Worm (Caenorhabditis elegans) whole organism, L4 larva: ENCODE measurements around the gene C34C12.9.

Experiments
- F44E2.7 ChIP-seq: fragments of 200-800 bp; sonication (Bioruptor generic); IDR thresholded peaks from 2 replicates; pipeline ENCODE4 v2.1.2; 2022; ENCODE audit warnings: missing genetic modification characterization, missing compliant biosample characterization
- T26A8.4 ChIP-seq: fragments of 200-800 bp; sonication (Bioruptor generic); IDR thresholded peaks from 2 replicates; pipeline ENCODE4 v1.3.6; 2022; ENCODE audit warnings: missing genetic modification characterization, missing compliant biosample characterization
- Y75B8A.6 ChIP-seq: fragments of 200-800 bp; sonication (Bioruptor generic); IDR thresholded peaks from 2 replicates; pipeline ENCODE4 v1.3.6; 2022; ENCODE audit warnings: missing genetic modification reagents, missing genetic modification characterization, missing compliant biosample characterization
- arid-1 ChIP-seq: fragments of 200-800 bp; sonication (Bioruptor generic); conservative IDR thresholded peaks from 2 replicates; pipeline ENCODE4 v1.3.6; 2022; ENCODE audit warnings: missing genetic modification reagents, missing genetic modification characterization, missing compliant biosample characterization
- dmd-9 ChIP-seq: fragments of 200-800 bp; sonication (Bioruptor generic); IDR thresholded peaks from 2 replicates; pipeline ENCODE4 v1.3.6; 2022; ENCODE audit warnings: missing genetic modification reagents, missing genetic modification characterization, missing compliant biosample characterization
- duxl-1 ChIP-seq: sonication (generic microtip); optimal IDR thresholded peaks from 2 replicates; lab custom pipeline; 2016; ENCODE audit warnings: mild to moderate bottlenecking, missing genetic modification characterization, moderate library complexity, missing compliant biosample characterization; ENCODE audit not compliant: poor library complexity
- egl-43 ChIP-seq: fragments of 200-800 bp; sonication (Bioruptor generic); IDR thresholded peaks from 2 replicates; pipeline ENCODE4 v1.3.6; 2022; ENCODE audit warnings: missing genetic modification reagents, missing genetic modification characterization, missing compliant biosample characterization
- gei-8 ChIP-seq: fragments of 200-800 bp; sonication (Bioruptor generic); optimal IDR thresholded peaks from 2 replicates; lab custom pipeline; 2018; ENCODE audit warnings: mild to moderate bottlenecking, missing genetic modification characterization, missing compliant biosample characterization
- hlh-11 ChIP-seq: fragments of 200-800 bp; sonication (Bioruptor generic); optimal IDR thresholded peaks from 2 replicates; lab custom pipeline; 2018; ENCODE audit warnings: mild to moderate bottlenecking, missing genetic modification characterization, missing compliant biosample characterization
- lin-1 ChIP-seq: fragments of 200-800 bp; sonication (Bioruptor generic); IDR thresholded peaks from 2 replicates; pipeline ENCODE4 v1.3.6; 2022; ENCODE audit warnings: missing genetic modification reagents, missing genetic modification characterization, missing compliant biosample characterization
- lin-13 ChIP-seq: fragments of 150-350 bp; optimal IDR thresholded peaks from 2 replicates; lab custom pipeline; 2014; ENCODE audit warnings: missing biosample characterization, missing genetic modification reagents, missing genetic modification characterization
- lin-38 ChIP-seq: fragments of 200-800 bp; sonication (Bioruptor generic); IDR thresholded peaks from 2 replicates; pipeline ENCODE4 v1.3.6; 2022; ENCODE audit warnings: missing genetic modification reagents, missing genetic modification characterization, missing compliant biosample characterization
- mdt-29 ChIP-seq: fragments of 200-800 bp; sonication (Bioruptor generic); IDR thresholded peaks from 2 replicates; pipeline ENCODE4 v1.3.6; 2022; ENCODE audit warnings: missing genetic modification reagents, missing genetic modification characterization, missing compliant biosample characterization
- mep-1 ChIP-seq: fragments of 150-350 bp; sonication (generic microtip); optimal IDR thresholded peaks from 3 replicates; lab custom pipeline; 2014; ENCODE audit warnings: missing biosample characterization, missing genetic modification characterization
- mes-2 ChIP-seq: sonication (generic microtip); optimal IDR thresholded peaks from 2 replicates; lab custom pipeline; 2016; ENCODE audit warnings: missing genotype, mild to moderate bottlenecking, missing genetic modification characterization, missing compliant biosample characterization; ENCODE audit not compliant: poor library complexity, severe bottlenecking
- mxl-2 ChIP-seq: fragments of 200-800 bp; sonication (Bioruptor generic); conservative IDR thresholded peaks from 2 replicates; pipeline ENCODE4 v1.3.6; 2022; ENCODE audit warnings: missing genetic modification reagents, missing genetic modification characterization, missing compliant biosample characterization
- nhr-10 ChIP-seq: fragments of 150-350 bp; optimal IDR thresholded peaks from 2 replicates; lab custom pipeline; 2014; ENCODE audit warnings: missing biosample characterization, missing genetic modification characterization
- nhr-25 ChIP-seq: sonication (generic microtip); optimal IDR thresholded peaks from 2 replicates; lab custom pipeline; 2017; ENCODE audit warnings: missing genetic modification characterization, mild to moderate bottlenecking, missing compliant biosample characterization, antibody characterized with exemption, moderate library complexity, borderline replicate concordance; ENCODE audit not compliant: insufficient read depth
- pha-4 ChIP-seq, 2 experiments: fragments of 150-350 bp in 1 of 2; fragments of 200-800 bp in 1 of 2; sonication (Bioruptor generic) in 1 of 2; IDR thresholded peaks in 1 of 2; optimal IDR thresholded peaks in 1 of 2; 2 replicates each; pipeline versions ENCODE4 v1.3.6 to Lab custom; 2014 to 2022; ENCODE audit warnings: missing genetic modification characterization in 2 of 2, missing genetic modification reagents in 2 of 2, missing biosample characterization in 1 of 2, missing compliant biosample characterization in 1 of 2
- php-3 ChIP-seq: fragments of 200-800 bp; sonication (Bioruptor generic); IDR thresholded peaks from 2 replicates; pipeline ENCODE4 v1.3.6; 2022; ENCODE audit warnings: missing genetic modification reagents, missing genetic modification characterization, missing compliant biosample characterization
- saeg-2 ChIP-seq: fragments of 200-800 bp; sonication (Bioruptor generic); IDR thresholded peaks from 2 replicates; pipeline ENCODE4 v1.3.6; 2022; ENCODE audit warnings: missing genetic modification reagents, missing genetic modification characterization, missing compliant biosample characterization
- unc-130 ChIP-seq: sonication (generic microtip); optimal IDR thresholded peaks from 2 replicates; lab custom pipeline; 2016; ENCODE audit warnings: missing genetic modification reagents, missing genetic modification characterization, missing compliant biosample characterization
- unc-62 ChIP-seq, 3 experiments: fragments of 150-350 bp in 1 of 3; sonication (generic microtip); optimal IDR thresholded peaks in 2 of 3; peaks in 1 of 3; 1 replicate in 1 of 3; 2 replicates in 2 of 3; lab custom pipeline; 2014 to 2017; ENCODE audit warnings: missing biosample characterization in 3 of 3, missing genetic modification characterization in 3 of 3, missing genetic modification reagents in 3 of 3, missing genotype in 1 of 3
- zfp-3 ChIP-seq: fragments of 200-800 bp; sonication (Bioruptor generic); conservative IDR thresholded peaks from 2 replicates; pipeline ENCODE4 v1.3.6; 2022; ENCODE audit warnings: missing genetic modification reagents, missing genetic modification characterization, missing compliant biosample characterization

The C34C12.9 gene

DNA sequence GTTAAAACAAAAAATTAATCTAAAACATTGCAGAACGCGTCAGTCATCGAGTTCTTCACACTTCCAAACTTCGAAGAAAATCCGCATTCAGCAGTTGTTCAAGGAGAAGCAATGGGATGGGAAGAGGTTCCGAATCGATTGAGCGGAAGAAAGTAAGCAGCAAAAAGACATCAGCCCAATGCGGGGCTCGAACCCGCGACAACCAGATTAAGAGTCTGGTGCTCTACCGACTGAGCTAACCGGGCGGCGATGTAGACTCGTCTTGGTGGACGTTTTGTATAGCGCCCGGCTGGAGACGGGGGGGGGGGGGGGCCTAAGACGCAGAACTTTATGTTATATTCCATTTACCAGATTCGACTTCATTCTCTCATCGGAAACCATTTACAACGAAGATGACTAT lies 48.6 kb downstream of the C34C12.9 start (continued):
- TF ChIP-seq T26A8.4 (GFP tag; lab: Robert Waterston, UW) = 0 out of 2 replicates have a peak, but pooled peaks have one; percentile 15
- no peak for TF ChIP-seq unc-62 (GFP tag; optimal IDR thresholded peaks at IDR 0.05 in 1 of 2; lab: Kevin White, UChicago)
- TF ChIP-seq unc-62 (tag; optimal IDR thresholded peaks at IDR 0.05; lab: Kevin White, UChicago) = no peak
- peak; percentile 22; the same call in 1 of the 2 replicates for TF ChIP-seq lin-1 (GFP tag; lab: Robert Waterston, UW)
- TF ChIP-seq mep-1 (tag; lab: Kevin White, UChicago) = no peak
- TF ChIP-seq duxl-1 (tag; lab: Kevin White, UChicago) = peak; percentile 37
- TF ChIP-seq F44E2.7 (GFP tag; lab: Robert Waterston, UW) = no peak
- TF ChIP-seq zfp-3 (GFP tag; lab: Robert Waterston, UW) = peak; percentile 54; the same call in 1 of the 2 replicates
- peak; percentile 66 for TF ChIP-seq lin-38 (GFP tag; lab: Robert Waterston, UW)
- 0 out of 2 replicates have a peak, but pooled peaks have one; percentile 14 for TF ChIP-seq mdt-29 (GFP tag; lab: Robert Waterston, UW)
- peak; percentile 83 for TF ChIP-seq arid-1 (GFP tag; lab: Robert Waterston, UW)
- TF ChIP-seq php-3 = 0 out of 2 replicates have a peak, but pooled peaks have one; percentile 14
- TF ChIP-seq egl-43 (GFP tag; lab: Robert Waterston, UW) = peak; percentile 83
- TF ChIP-seq pha-4 (GFP tag; IDR thresholded peaks at IDR 0.05; lab: Robert Waterston, UW) = peak; percentile 50; the same call in 1 of the 2 replicates
- TF ChIP-seq pha-4 (tag; optimal IDR thresholded peaks at IDR 0.05; lab: Kevin White, UChicago) = no peak
- TF ChIP-seq dmd-9 (GFP tag; lab: Robert Waterston, UW) = no peak
- TF ChIP-seq nhr-25 (tag; lab: Kevin White, UChicago) = no peak
- TF ChIP-seq, all 104 proteins: peak for 21

DNA sequence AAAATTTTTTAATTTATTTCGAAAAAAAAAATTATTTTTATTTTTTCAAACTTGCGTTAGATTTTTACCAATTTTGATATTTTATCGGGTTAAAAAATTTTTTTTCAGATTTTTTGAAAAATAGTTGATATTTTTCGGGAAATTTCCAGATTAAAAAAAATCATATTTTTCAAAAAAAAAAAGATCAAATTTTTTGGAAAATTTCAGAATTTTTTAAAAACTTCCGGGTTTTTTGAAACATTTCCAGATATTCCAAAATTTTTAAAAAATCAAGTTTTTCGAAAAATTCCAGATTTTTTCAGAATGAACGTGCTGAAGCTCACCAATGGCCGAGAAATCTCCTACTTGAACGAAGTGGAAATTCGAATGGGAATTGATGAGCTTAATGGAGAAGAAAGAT lies 49.9 kb downstream of the C34C12.9 start, which contains the start of gene metl-18:
metl-18 (plus strand) TSS at position 301 of the 400 bp plus-strand sequence.
- no peak for TF ChIP-seq Y75B8A.6 (GFP tag; lab: Robert Waterston, UW)
- TF ChIP-seq unc-130 (GFP tag; lab: Kevin White, UChicago) = no peak
- no peak for TF ChIP-seq mxl-2 (GFP tag; lab: Robert Waterston, UW)
- TF ChIP-seq nhr-10 (tag; lab: Kevin White, UChicago) = no peak
- TF ChIP-seq hlh-11 (tag; lab: Kevin White, UChicago) = no peak
- no peak for TF ChIP-seq lin-13 (GFP tag; lab: Kevin White, UChicago)
- no peak for TF ChIP-seq saeg-2

DNA sequence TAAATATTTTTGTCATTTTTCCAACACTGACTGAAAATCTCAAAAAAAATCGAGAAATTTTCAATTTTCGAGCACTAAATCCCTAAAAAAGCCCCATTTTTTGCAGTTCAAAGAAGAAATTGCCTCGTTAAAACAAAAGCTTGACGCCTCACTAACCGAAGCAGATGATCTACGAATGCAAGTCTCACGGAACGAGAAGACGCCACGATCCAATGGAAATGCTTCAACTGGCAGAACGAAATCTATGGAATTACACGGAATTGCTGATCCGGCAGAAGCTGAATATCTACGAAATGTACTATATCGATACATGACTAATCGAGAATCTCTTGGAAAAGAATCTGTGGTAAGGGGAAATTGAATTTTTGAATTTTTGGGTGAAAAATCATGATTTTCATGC lies 51.4 kb downstream of the C34C12.9 start:
- no peak for TF ChIP-seq gei-8
- peak; percentile 42 for TF ChIP-seq mes-2 (tag; lab: Kevin White, UChicago)
- TF ChIP-seq pha-4 (GFP tag; IDR thresholded peaks at IDR 0.05; lab: Robert Waterston, UW) = no peak
- no peak for TF ChIP-seq pha-4 (tag; optimal IDR thresholded peaks at IDR 0.05; lab: Kevin White, UChicago)
